Fruit fly (Drosophila melanogaster): ENCODE data around the gene CG17896.
A peak's percentile ranks its signal among the peaks of the same experiment; 100 is the strongest.

Gene CG17896

dm6 chrX:523179-523851 lies 30.0 kb upstream of the CG17896 start, which contains the start of gene elav (continued):
- TF ChIP-seq Sp1 (GFP tag; optimal IDR thresholded peaks at IDR 0.05) (peak; percentile 99), sv (GFP tag; optimal IDR thresholded peaks at IDR 0.05) (peak; percentile 98), h (GFP tag; optimal IDR thresholded peaks at IDR 0.05) (peak; percentile 99), Myc (optimal IDR thresholded peaks at IDR 0.05) (no peak), tai (GFP tag; optimal IDR thresholded peaks at IDR 0.05) (no peak), CG9705 (GFP tag; optimal IDR thresholded peaks at IDR 0.05) (peak; percentile 99), lola (GFP tag; optimal IDR thresholded peaks at IDR 0.05) (no peak), Hr83 (GFP tag; optimal IDR thresholded peaks at IDR 0.05; ENCODE audit: poor library complexity, severe bottlenecking) (peak; percentile 49), Hr78 (GFP tag; optimal IDR thresholded peaks at IDR 0.05) (no peak), dsf (GFP tag; optimal IDR thresholded peaks at IDR 0.05; ENCODE audit: borderline replicate concordance) (peak; percentile 84), jim (GFP tag; optimal IDR thresholded peaks at IDR 0.05) (no peak), usp (GFP tag; optimal IDR thresholded peaks at IDR 0.05) (no peak), Mio (GFP tag; optimal IDR thresholded peaks at IDR 0.05) (peak; percentile 73), N (GFP tag; optimal IDR thresholded peaks at IDR 0.05) (no peak), Dfd (GFP tag; optimal IDR thresholded peaks at IDR 0.05) (no peak), br (GFP tag; optimal IDR thresholded peaks at IDR 0.05) (peak; percentile 98)

- TF ChIP-seq br (GFP tag; optimal IDR thresholded peaks at IDR 0.05) (peak; percentile 88), dmrt93B (GFP tag; optimal IDR thresholded peaks at IDR 0.05) (peak; percentile 69), Sp1 (GFP tag; optimal IDR thresholded peaks at IDR 0.05) (peak; percentile 74), Myc (optimal IDR thresholded peaks at IDR 0.05) (no peak), CrebA (GFP tag; optimal IDR thresholded peaks at IDR 0.05; ENCODE audit: borderline replicate concordance) (no peak), dl (GFP tag; optimal IDR thresholded peaks at IDR 0.05; ENCODE audit: insufficient read depth in 1 of 2, partially characterized antibody in 2 of 2) (peak in 1 of 2 experiments; percentile 70), Dif (GFP tag; optimal IDR thresholded peaks at IDR 0.05; ENCODE audit: partially characterized antibody) (peak; percentile 76), GATAd (GFP tag; optimal IDR thresholded peaks at IDR 0.05) (peak; percentile 64), HLH106 (tag; optimal IDR thresholded peaks at IDR 0.05) (peak; percentile 77), pan (optimal IDR thresholded peaks at IDR 0.05) (no peak), N (GFP tag; optimal IDR thresholded peaks at IDR 0.05) (no peak), lola (GFP tag; optimal IDR thresholded peaks at IDR 0.05) (no peak), Hr83 (GFP tag; optimal IDR thresholded peaks at IDR 0.05; ENCODE audit: poor library complexity, severe bottlenecking) (peak; percentile 98), Dfd (GFP tag; optimal IDR thresholded peaks at IDR 0.05) (no peak), Rel (GFP tag; optimal IDR thresholded peaks at IDR 0.05) (no peak), Rel (tag; optimal IDR thresholded peaks at IDR 0.05) (peak; percentile 57), OdsH (GFP tag; optimal IDR thresholded peaks at IDR 0.05) (peak; percentile 85), foxo (GFP tag; optimal IDR thresholded peaks at IDR 0.05) (peak; percentile 23 to 95), psq (GFP tag; optimal IDR thresholded peaks at IDR 0.05) (peak; percentile 71), sv (GFP tag; optimal IDR thresholded peaks at IDR 0.05) (peak; percentile 88), ey (GFP tag; optimal IDR thresholded peaks at IDR 0.05) (peak; percentile 91), Hr78 (GFP tag; optimal IDR thresholded peaks at IDR 0.05) (no peak), Hnf4 (GFP tag; optimal IDR thresholded peaks at IDR 0.05) (peak; percentile 93), CG32264 (GFP tag; optimal IDR thresholded peaks at IDR 0.05) (peak; percentile 73), Mio (GFP tag; optimal IDR thresholded peaks at IDR 0.05) (peak; percentile 50), Jra (GFP tag; optimal IDR thresholded peaks at IDR 0.05) (peak; percentile 85), rgr (GFP tag; optimal IDR thresholded peaks at IDR 0.05) (peak; percentile 93), Abd-B (GFP tag; optimal IDR thresholded peaks at IDR 0.05) (no peak), sage (GFP tag; optimal IDR thresholded peaks at IDR 0.05) (peak; percentile 44), usp (GFP tag; optimal IDR thresholded peaks at IDR 0.05) (no peak), dsf (GFP tag; optimal IDR thresholded peaks at IDR 0.05; ENCODE audit: borderline replicate concordance) (peak; percentile 25), jim (GFP tag; optimal IDR thresholded peaks at IDR 0.05) (peak; percentile 97), CG9705 (GFP tag; optimal IDR thresholded peaks at IDR 0.05) (peak; percentile 52), woc (GFP tag; optimal IDR thresholded peaks at IDR 0.05) (peak; percentile 66), h (GFP tag; optimal IDR thresholded peaks at IDR 0.05) (peak; percentile 91), fru (GFP tag; optimal IDR thresholded peaks at IDR 0.05) (peak; percentile 88), Vsx2 (GFP tag; optimal IDR thresholded peaks at IDR 0.05; ENCODE audit: partially characterized antibody) (no peak), tai (GFP tag; optimal IDR thresholded peaks at IDR 0.05) (peak; percentile 93), brk (GFP tag; optimal IDR thresholded peaks at IDR 0.05) (peak; percentile 83)
Measured at dm6 chrX:522357-523043, 29.2 kb upstream of the CG17896 start.

Measured in whole organism, wandering third instar larva.